Worm (Caenorhabditis elegans) whole organism, young adult: ENCODE measurements around the gene rps-1.
"Not testable (repeated sequence)": the region's sequence is repeated elsewhere in the genome, so short reads cannot be mapped to it uniquely, and the experiment has no call there.

Source experiments
- B0336.3 ChIP-seq: fragments of 200-800 bp; sonication (Bioruptor generic); IDR thresholded peaks from 2 replicates; pipeline ENCODE4 v1.3.6; 2022; ENCODE audit warnings: missing genetic modification characterization, missing compliant biosample characterization
- C06A6.2 ChIP-seq: fragments of 200-800 bp; sonication (Bioruptor generic); conservative IDR thresholded peaks from 2 replicates; pipeline ENCODE4 v1.3.6; 2022; ENCODE audit warnings: missing genetic modification characterization, missing compliant biosample characterization
- C17E4.6 ChIP-seq: fragments of 200-800 bp; sonication (Bioruptor generic); IDR thresholded peaks from 2 replicates; pipeline ENCODE4 v1.3.6; 2022; ENCODE audit warnings: missing genetic modification reagents, missing genetic modification characterization, missing compliant biosample characterization
- F23B12.7 ChIP-seq: sonication (generic microtip); optimal IDR thresholded peaks from 2 replicates; lab custom pipeline; 2017; ENCODE audit warnings: missing genetic modification characterization, mild to moderate bottlenecking, missing compliant biosample characterization, antibody characterized with exemption, moderate library complexity; ENCODE audit not compliant: insufficient read depth
- F33H1.4 ChIP-seq: fragments of 200-800 bp; sonication (Bioruptor generic); IDR thresholded peaks from 2 replicates; pipeline ENCODE4 v1.3.6; 2022; ENCODE audit warnings: missing genetic modification reagents, missing genetic modification characterization, missing compliant biosample characterization
- F39B2.1 ChIP-seq: fragments of 200-800 bp; sonication (Bioruptor generic); IDR thresholded peaks from 2 replicates; pipeline ENCODE4 v1.3.6; 2022; ENCODE audit warnings: missing genetic modification reagents, missing genetic modification characterization, missing compliant biosample characterization
- F52B5.7 ChIP-seq: sonication (generic microtip); optimal IDR thresholded peaks from 2 replicates; lab custom pipeline; 2016; ENCODE audit warnings: mild to moderate bottlenecking, missing genetic modification characterization, missing compliant biosample characterization
- F55B11.4 ChIP-seq: sonication (generic microtip); optimal IDR thresholded peaks from 2 replicates; lab custom pipeline; 2016; ENCODE audit warnings: missing compliant biosample characterization, missing genetic modification characterization, borderline replicate concordance; ENCODE audit not compliant: insufficient read depth
- Y53G8AR.9 ChIP-seq: fragments of 200-800 bp; sonication (Bioruptor generic); conservative IDR thresholded peaks from 2 replicates; pipeline ENCODE4 v1.3.6; 2022; ENCODE audit warnings: missing genetic modification reagents, missing genetic modification characterization, missing compliant biosample characterization
- Y56A3A.18 ChIP-seq: fragments of 200-800 bp; sonication (Bioruptor generic); IDR thresholded peaks from 2 replicates; pipeline ENCODE4 v1.3.6; 2022; ENCODE audit warnings: missing genetic modification reagents, missing genetic modification characterization, missing compliant biosample characterization
- Y67H2A.10 ChIP-seq: fragments of 200-800 bp; sonication (Bioruptor generic); conservative IDR thresholded peaks from 2 replicates; pipeline ENCODE4 v1.3.6; 2022; ENCODE audit warnings: missing genetic modification reagents, missing genetic modification characterization, missing compliant biosample characterization
- Y95B8A.8 ChIP-seq: fragments of 200-800 bp; sonication (Bioruptor generic); IDR thresholded peaks from 2 replicates; pipeline ENCODE4 v1.3.6; 2022; ENCODE audit warnings: missing genetic modification reagents, missing genetic modification characterization, missing compliant biosample characterization
- aptf-3 ChIP-seq: fragments of 200-800 bp; sonication (Bioruptor generic); IDR thresholded peaks from 2 replicates; pipeline ENCODE4 v1.3.6; 2022; ENCODE audit warnings: missing genetic modification characterization, missing compliant biosample characterization
- attf-3 ChIP-seq: fragments of 200-800 bp; sonication (Bioruptor generic); conservative IDR thresholded peaks from 2 replicates; pipeline ENCODE4 v1.3.6; 2022; ENCODE audit warnings: missing genetic modification reagents, missing genetic modification characterization, missing compliant biosample characterization
- cebp-1 ChIP-seq, 2 experiments: fragments of 200-800 bp in 1 of 2; sonication (Bioruptor generic) in 1 of 2; sonication (generic microtip) in 1 of 2; IDR thresholded peaks in 1 of 2; optimal IDR thresholded peaks in 1 of 2; 2 replicates each; pipeline versions ENCODE4 v1.3.6 to Lab custom; 2017 to 2022; ENCODE audit warnings: missing compliant biosample characterization in 2 of 2, missing genetic modification characterization in 2 of 2, mild to moderate bottlenecking in 1 of 2, missing genetic modification reagents in 1 of 2, moderate library complexity in 1 of 2
- cebp-2 ChIP-seq: fragments of 200-800 bp; sonication (Bioruptor generic); IDR thresholded peaks from 2 replicates; pipeline ENCODE4 v1.3.6; 2022; ENCODE audit warnings: missing genetic modification characterization, missing compliant biosample characterization
- ceh-100 ChIP-seq: fragments of 200-800 bp; sonication (Bioruptor generic); IDR thresholded peaks from 2 replicates; pipeline ENCODE4 v1.3.6; 2022; ENCODE audit warnings: missing genetic modification reagents, missing genetic modification characterization, missing compliant biosample characterization
- ceh-40 ChIP-seq: fragments of 200-800 bp; sonication (Bioruptor generic); IDR thresholded peaks from 2 replicates; pipeline ENCODE4 v1.3.6; 2022; ENCODE audit warnings: missing genetic modification characterization, missing compliant biosample characterization
- ceh-91 ChIP-seq: fragments of 200-800 bp; sonication (Bioruptor generic); IDR thresholded peaks from 2 replicates; pipeline ENCODE4 v1.3.6; 2022; ENCODE audit warnings: missing genetic modification reagents, missing genetic modification characterization, missing compliant biosample characterization
- chd-7 ChIP-seq: sonication (generic microtip); optimal IDR thresholded peaks from 2 replicates; lab custom pipeline; 2016; ENCODE audit warnings: mild to moderate bottlenecking, missing genetic modification characterization, moderate library complexity, missing compliant biosample characterization
- dox-1 ChIP-seq: fragments of 200-800 bp; sonication (Bioruptor generic); IDR thresholded peaks from 2 replicates; pipeline ENCODE4 v1.3.6; 2022; ENCODE audit warnings: missing genetic modification reagents, missing genetic modification characterization, missing compliant biosample characterization
- egl-18 ChIP-seq: fragments of 200-800 bp; sonication (Bioruptor generic); IDR thresholded peaks from 2 replicates; pipeline ENCODE4 v1.3.6; 2022; ENCODE audit warnings: missing genetic modification reagents, missing genetic modification characterization, missing compliant biosample characterization
- hlh-26 ChIP-seq: fragments of 200-800 bp; sonication (Bioruptor generic); conservative IDR thresholded peaks from 2 replicates; pipeline ENCODE4 v1.3.6; 2022; ENCODE audit warnings: missing genetic modification reagents, missing genetic modification characterization, missing compliant biosample characterization
- hmg-1.2 ChIP-seq: fragments of 200-800 bp; sonication (Bioruptor generic); IDR thresholded peaks from 2 replicates; pipeline ENCODE4 v1.3.6; 2022; ENCODE audit warnings: missing genetic modification reagents, missing genetic modification characterization, missing compliant biosample characterization
- hmg-20 ChIP-seq: fragments of 200-800 bp; sonication (Bioruptor generic); IDR thresholded peaks from 2 replicates; pipeline ENCODE4 v1.3.6; 2022; ENCODE audit warnings: missing genetic modification reagents, missing genetic modification characterization, missing compliant biosample characterization
- hsf-1 ChIP-seq: fragments of 200-800 bp; sonication (Bioruptor generic); IDR thresholded peaks from 2 replicates; pipeline ENCODE4 v1.3.6; 2022; ENCODE audit warnings: missing genetic modification reagents, missing genetic modification characterization, missing compliant biosample characterization
- lin-26 ChIP-seq: fragments of 200-800 bp; sonication (Bioruptor generic); IDR thresholded peaks from 2 replicates; pipeline ENCODE4 v1.3.6; 2022; ENCODE audit warnings: missing genetic modification reagents, missing genetic modification characterization, missing compliant biosample characterization
- lsl-1 ChIP-seq: fragments of 200-800 bp; sonication (Bioruptor generic); optimal IDR thresholded peaks from 2 replicates; lab custom pipeline; 2018; ENCODE audit warnings: mild to moderate bottlenecking, missing genetic modification characterization, moderate library complexity, missing compliant biosample characterization
- madf-10 ChIP-seq: sonication (generic microtip); optimal IDR thresholded peaks from 2 replicates; lab custom pipeline; 2016; ENCODE audit warnings: mild to moderate bottlenecking, missing genetic modification characterization, missing compliant biosample characterization
- madf-6 ChIP-seq: fragments of 200-800 bp; sonication (Bioruptor generic); IDR thresholded peaks from 2 replicates; pipeline ENCODE4 v1.3.6; 2022; ENCODE audit warnings: missing genetic modification reagents, missing genetic modification characterization, missing compliant biosample characterization
- nhr-90 ChIP-seq: sonication (generic microtip); optimal IDR thresholded peaks from 2 replicates; lab custom pipeline; 2016; ENCODE audit warnings: missing genotype, mild to moderate bottlenecking, missing genetic modification characterization, missing compliant biosample characterization
- pbrm-1 ChIP-seq: fragments of 200-800 bp; sonication (Bioruptor generic); IDR thresholded peaks from 2 replicates; pipeline ENCODE4 v1.3.6; 2022; ENCODE audit warnings: missing genetic modification reagents, missing genetic modification characterization, missing compliant biosample characterization
- rcor-1 ChIP-seq: fragments of 200-800 bp; sonication (Bioruptor generic); IDR thresholded peaks from 2 replicates; pipeline ENCODE4 v1.3.6; 2022; ENCODE audit warnings: missing genetic modification reagents, missing genetic modification characterization, missing compliant biosample characterization
- rec-8 ChIP-seq, 2 experiments: sonication (generic microtip); optimal IDR thresholded peaks; 2 replicates each; lab custom pipeline; 2016; ENCODE audit warnings: mild to moderate bottlenecking in 2 of 2, missing genetic modification characterization in 2 of 2, missing genetic modification reagents in 2 of 2, missing genotype in 2 of 2, missing biosample characterization in 1 of 2, missing compliant biosample characterization in 1 of 2, moderate library complexity in 1 of 2
- repo-1 ChIP-seq: sonication (generic microtip); optimal IDR thresholded peaks from 2 replicates; lab custom pipeline; 2017; ENCODE audit warnings: mild to moderate bottlenecking, missing genetic modification characterization, missing compliant biosample characterization
- rpc-1 ChIP-seq, 2 experiments: fragments of 150-350 bp in 1 of 2; sonication (generic microtip) in 1 of 2; optimal IDR thresholded peaks; 2 replicates each; lab custom pipeline; 2014 to 2018; ENCODE audit warnings: missing biosample characterization in 1 of 2, missing genetic modification characterization in 1 of 2, missing genetic modification reagents in 1 of 2, missing genotype in 1 of 2
- sdz-38 ChIP-seq: sonication (generic microtip); optimal IDR thresholded peaks from 2 replicates; lab custom pipeline; 2016; ENCODE audit warnings: missing genotype, missing genetic modification characterization, missing compliant biosample characterization
- snpc-1.1 ChIP-seq: sonication (generic microtip); optimal IDR thresholded peaks from 2 replicates; lab custom pipeline; 2017; ENCODE audit warnings: missing genetic modification characterization, mild to moderate bottlenecking, missing compliant biosample characterization, antibody characterized with exemption, moderate library complexity, missing genotype, missing genetic modification reagents; ENCODE audit not compliant: insufficient read depth
- snpc-1.3 ChIP-seq: sonication (generic microtip); optimal IDR thresholded peaks from 2 replicates; lab custom pipeline; 2017; ENCODE audit warnings: missing genetic modification characterization, mild to moderate bottlenecking, missing compliant biosample characterization, antibody characterized with exemption, moderate library complexity, missing genotype, missing genetic modification reagents; ENCODE audit not compliant: insufficient read depth
- snpc-4 ChIP-seq, 5 experiments: fragments of 150-350 bp in 1 of 5; sonication (generic microtip) in 4 of 5; optimal IDR thresholded peaks; 2 replicates each; lab custom pipeline; 2014 to 2018; ENCODE audit warnings: missing genetic modification characterization in 5 of 5, missing biosample characterization in 3 of 5, antibody characterized with exemption in 2 of 5, mild to moderate bottlenecking in 2 of 5, missing compliant biosample characterization in 2 of 5, missing genotype in 2 of 5, moderate library complexity in 2 of 5, missing genetic modification reagents in 1 of 5
- tbx-9 ChIP-seq: sonication (generic microtip); optimal IDR thresholded peaks from 2 replicates; lab custom pipeline; 2016; ENCODE audit warnings: borderline replicate concordance, missing genetic modification characterization, inconsistent platforms, missing compliant biosample characterization
- xnd-1 ChIP-seq: sonication (generic microtip); optimal IDR thresholded peaks from 2 replicates; lab custom pipeline; 2016; ENCODE audit warnings: missing genotype, missing genetic modification reagents, missing genetic modification characterization, missing compliant biosample characterization
- ztf-18 ChIP-seq: sonication (generic microtip); optimal IDR thresholded peaks from 2 replicates; lab custom pipeline; 2016; ENCODE audit warnings: missing genotype, mild to moderate bottlenecking, missing genetic modification characterization, missing compliant biosample characterization
- ztf-25 ChIP-seq: fragments of 200-800 bp; sonication (Bioruptor generic); IDR thresholded peaks from 2 replicates; pipeline ENCODE4 v1.3.6; 2022; ENCODE audit warnings: missing genetic modification reagents, missing genetic modification characterization, missing compliant biosample characterization

The rps-1 gene

DNA sequence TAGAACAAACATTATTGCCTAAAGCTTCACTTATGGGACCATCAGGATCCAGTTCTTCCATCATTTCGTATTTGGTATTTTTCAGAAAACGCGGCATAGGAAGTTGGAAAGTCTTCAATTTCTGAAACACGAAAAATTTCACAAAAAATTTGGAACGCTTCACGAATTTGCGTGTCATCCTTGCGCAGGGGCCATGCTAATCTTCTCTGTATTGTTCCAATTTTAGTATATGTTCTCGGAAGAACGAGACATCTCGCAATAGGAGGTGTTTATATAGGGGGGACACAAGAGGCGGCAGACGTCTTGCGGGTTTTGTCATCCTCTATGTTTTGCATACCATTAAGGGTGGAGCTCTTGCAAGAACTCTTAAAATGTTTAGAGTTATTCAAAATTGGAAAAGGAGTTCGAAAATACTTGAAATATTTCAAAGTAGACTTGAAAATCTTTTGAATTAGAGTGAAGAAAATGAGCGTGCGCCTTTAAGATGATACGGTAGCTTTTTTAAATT, 49.0 kb upstream of the rps-1 start (continued):
- peak; percentile 18 for TF ChIP-seq repo-1
- TF ChIP-seq cebp-1 (GFP tag; IDR thresholded peaks at IDR 0.05; lab: Robert Waterston, UW), result not testable (repeated sequence)
- peak; percentile 44 for TF ChIP-seq cebp-1 (tag; optimal IDR thresholded peaks at IDR 0.05; lab: Kevin White, UChicago)
- peak; percentile 66 for TF ChIP-seq snpc-4 (GFP tag; optimal IDR thresholded peaks at IDR 0.05; lab: Kevin White, UChicago)
- TF ChIP-seq snpc-4 (tag; optimal IDR thresholded peaks at IDR 0.05; lab: Kevin White, UChicago), result peak; percentile 85 to 99 (median 92)
- TF ChIP-seq C17E4.6 (GFP tag; lab: Robert Waterston, UW), result peak; percentile 70; the same call in 1 of the 2 replicates
- TF ChIP-seq cebp-2 (GFP tag; lab: Robert Waterston, UW), result peak; percentile 82; the same call in 1 of the 2 replicates
- peak in 1 of 2 experiments; percentile 34 for TF ChIP-seq rec-8 (tag; optimal IDR thresholded peaks at IDR 0.05; lab: Kevin White, UChicago)
- TF ChIP-seq ztf-25 (GFP tag; lab: Robert Waterston, UW), result peak; percentile 63; the same call in 1 of the 2 replicates
- TF ChIP-seq madf-6 (GFP tag; lab: Robert Waterston, UW), result peak; percentile 95
- peak; percentile 33 for TF ChIP-seq nhr-90 (tag; lab: Kevin White, UChicago)
- TF ChIP-seq rcor-1 (GFP tag; lab: Robert Waterston, UW), result peak; percentile 81
- 0 out of 2 replicates have a peak, but pooled peaks have one; percentile 17 for TF ChIP-seq Y67H2A.10 (GFP tag; lab: Robert Waterston, UW)
- TF ChIP-seq Y53G8AR.9 (GFP tag; lab: Robert Waterston, UW), result 0 out of 2 replicates have a peak, but pooled peaks have one; percentile 20
- peak; percentile 45; the same call in 1 of the 2 replicates for TF ChIP-seq ceh-91 (GFP tag; lab: Robert Waterston, UW)
- 0 out of 2 replicates have a peak, but pooled peaks have one; percentile 49 for TF ChIP-seq Y95B8A.8 (GFP tag; lab: Robert Waterston, UW)
- TF ChIP-seq lsl-1 (GFP tag; lab: Kevin White, UChicago), result peak; percentile 75
- peak; percentile 97 for TF ChIP-seq hmg-1.2 (GFP tag; lab: Robert Waterston, UW)
- peak; percentile 71 for TF ChIP-seq xnd-1 (tag; lab: Kevin White, UChicago)
- TF ChIP-seq hsf-1, result peak; percentile 68
- TF ChIP-seq rpc-1 (optimal IDR thresholded peaks at IDR 0.05; lab: Kevin White, UChicago), result peak; percentile 62
- peak; percentile 77 for TF ChIP-seq rpc-1 (tag; optimal IDR thresholded peaks at IDR 0.05; lab: Kevin White, UChicago)
- peak; percentile 23 for TF ChIP-seq ztf-18 (tag; lab: Kevin White, UChicago)
- peak; percentile 79; the same call in 1 of the 2 replicates for TF ChIP-seq aptf-3
- TF ChIP-seq egl-18 (GFP tag; lab: Robert Waterston, UW), result peak; percentile 68; the same call in 1 of the 2 replicates
- peak; percentile 85 for TF ChIP-seq snpc-1.1 (tag; lab: Kevin White, UChicago)
- peak; percentile 87 for TF ChIP-seq Y56A3A.18 (GFP tag; lab: Robert Waterston, UW)
- TF ChIP-seq C06A6.2, result peak; percentile 59
- TF ChIP-seq pbrm-1 (GFP tag; lab: Robert Waterston, UW), result peak; percentile 81; the same call in 1 of the 2 replicates
- peak; percentile 61 for TF ChIP-seq F33H1.4
- TF ChIP-seq attf-3 (GFP tag; lab: Robert Waterston, UW), result 0 out of 2 replicates have a peak, but pooled peaks have one; percentile 21
- peak; percentile 90 for TF ChIP-seq lin-26 (GFP tag; lab: Robert Waterston, UW)

DNA sequence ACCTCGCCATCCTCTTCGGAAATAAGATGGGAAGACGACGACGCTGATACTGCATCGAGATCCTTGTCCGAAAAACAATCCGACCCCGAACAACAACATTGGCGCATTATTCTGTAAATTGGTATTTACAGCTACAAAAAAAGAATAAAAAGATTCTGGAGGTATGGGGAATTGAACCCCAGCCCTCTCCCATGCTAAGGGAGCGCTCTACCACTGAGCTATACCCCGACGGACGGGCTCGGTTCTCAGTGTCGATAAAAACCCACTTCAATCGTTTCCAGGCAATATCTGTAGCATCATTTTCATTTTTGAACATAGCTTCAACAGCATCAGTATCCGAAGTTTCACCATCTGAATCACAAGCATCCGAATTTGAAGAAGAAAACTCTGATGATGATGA, 46.9 kb upstream of the rps-1 start:
- TF ChIP-seq hlh-26 (GFP tag; lab: Robert Waterston, UW), result no peak
- peak; percentile 20; the same call in 1 of the 2 replicates for TF ChIP-seq B0336.3 (GFP tag; lab: Robert Waterston, UW)
- TF ChIP-seq ceh-40 (GFP tag; lab: Robert Waterston, UW), result no peak
- no peak for TF ChIP-seq hmg-20 (GFP tag; lab: Robert Waterston, UW)
- no peak for TF ChIP-seq F39B2.1
- peak; percentile 6 for TF ChIP-seq chd-7
- TF ChIP-seq lsl-1 (GFP tag; lab: Kevin White, UChicago), result peak; percentile 26
- no peak for TF ChIP-seq ceh-100 (GFP tag; lab: Robert Waterston, UW)
- TF ChIP-seq F23B12.7, result no peak
- TF ChIP-seq madf-10 (tag; lab: Kevin White, UChicago), result no peak
- no peak for TF ChIP-seq sdz-38 (tag; lab: Kevin White, UChicago)
- TF ChIP-seq snpc-1.1 (tag; lab: Kevin White, UChicago), result peak; percentile 57
- TF ChIP-seq F55B11.4 (tag; lab: Kevin White, UChicago), result no peak
- TF ChIP-seq snpc-1.3 (tag; lab: Kevin White, UChicago), result no peak
- TF ChIP-seq dox-1 (GFP tag; lab: Robert Waterston, UW), result peak; percentile 77
- TF ChIP-seq tbx-9 (tag; lab: Kevin White, UChicago), result no peak
- peak; percentile 29 for TF ChIP-seq F52B5.7
